Fruit fly (Drosophila melanogaster) whole organism, prepupa: ENCODE measurements around the gene gammaTub37C.
A peak's percentile ranks its signal among the peaks of the same experiment; 100 is the strongest.

Source experiments
- CG10631 ChIP-seq: fragments of 200-800 bp; sonication (Bioruptor generic); optimal IDR thresholded peaks from 2 replicates; lab custom pipeline; 2016; ENCODE audit warnings: missing biosample characterization, missing genetic modification characterization
- CG11902 ChIP-seq: fragments of 200-800 bp; sonication (Bioruptor generic); optimal IDR thresholded peaks from 3 replicates; lab custom pipeline; 2016; ENCODE audit warnings: missing biosample characterization, missing genetic modification characterization
- CG16779 ChIP-seq: fragments of 200-800 bp; sonication (Bioruptor generic); optimal IDR thresholded peaks from 3 replicates; lab custom pipeline; 2017; ENCODE audit warnings: missing biosample characterization, mild to moderate bottlenecking, missing genetic modification characterization
- CG31627 ChIP-seq: fragments of 200-800 bp; sonication (Bioruptor generic); optimal IDR thresholded peaks from 3 replicates; lab custom pipeline; 2016; ENCODE audit warnings: missing biosample characterization, missing genetic modification characterization
- CG4318 ChIP-seq: fragments of 200-800 bp; sonication (Bioruptor generic); optimal IDR thresholded peaks from 3 replicates; lab custom pipeline; 2017; ENCODE audit warnings: missing biosample characterization, mild to moderate bottlenecking, missing genetic modification characterization
- CG8119 ChIP-seq: fragments of 200-800 bp; sonication (Bioruptor generic); IDR thresholded peaks from 3 replicates; pipeline ENCODE4 v1.3.6; 2022; ENCODE audit warnings: missing biosample characterization, missing genetic modification characterization
- Lpt ChIP-seq: fragments of 200-800 bp; sonication (Bioruptor generic); optimal IDR thresholded peaks from 3 replicates; lab custom pipeline; 2016; ENCODE audit warnings: missing biosample characterization, missing genetic modification characterization

DNA sequence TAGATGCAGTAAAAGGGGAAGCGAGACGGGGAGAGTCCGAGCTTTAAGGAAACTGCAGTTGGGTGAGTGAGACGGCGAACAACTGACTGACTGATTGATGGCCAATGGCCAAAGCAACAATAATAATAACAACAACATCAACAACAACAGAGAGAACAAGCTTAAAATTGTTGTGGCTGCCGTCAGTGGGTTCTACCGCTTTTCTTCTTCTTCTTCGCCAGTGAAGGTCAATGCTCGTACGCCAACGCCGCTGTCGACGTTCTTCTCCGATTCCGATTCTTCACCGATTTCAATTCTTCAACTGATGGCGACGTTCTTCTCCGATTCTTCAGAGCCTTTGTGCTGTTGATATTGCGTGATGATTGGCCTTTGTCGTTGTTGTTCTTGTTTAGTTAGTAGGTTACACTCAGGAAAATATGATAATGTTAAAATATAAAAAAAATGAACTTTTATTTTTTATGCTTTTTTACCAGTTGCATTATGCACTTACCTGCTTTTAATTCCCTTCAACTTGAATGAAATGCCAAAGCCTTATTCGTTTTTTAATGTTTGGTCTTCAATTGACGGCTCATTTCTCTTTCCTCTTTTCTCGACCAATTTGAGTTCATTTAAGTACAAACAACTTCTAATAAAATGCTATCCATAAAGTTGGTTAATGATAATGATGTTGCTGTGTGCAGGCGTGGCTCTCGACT lies 43.2 kb downstream of the gammaTub37C start:
- TF ChIP-seq CG4318 (GFP tag; lab: Kevin White, UChicago) (no peak), CG16779 (peak; percentile 9), CG8119 (GFP tag; lab: Robert Waterston, UW) (peak; percentile 57; the same call in 2 of the 3 replicates), CG31627 (GFP tag; lab: Kevin White, UChicago) (peak; percentile 65), CG10631 (GFP tag; lab: Kevin White, UChicago) (peak; percentile 71), Lpt (GFP tag; lab: Kevin White, UChicago) (no peak), CG11902 (GFP tag; lab: Kevin White, UChicago) (no peak)
